ENCODE assay signal across 2 fruit fly cellular contexts in genomic region chr2L:7140089-7140488, dm6.
TF ChIP-seq lines count a peak whose summit lies in the region.

No protein-coding gene starts in this region.

- TF ChIP-seq CTCF in whole organism, embryonic (GFP tag; optimal IDR thresholded peaks at IDR 0.05; lab: Kevin White, UChicago), result no peak

TF ChIP-seq in whole organism, adult, 20 proteins besides CTCF, POLR2A, EP300 and RAD21:
- TF ChIP-seq CG1620 (GFP tag; optimal IDR thresholded peaks at IDR 0.05; lab: Kevin White, UChicago), result no peak
- TF ChIP-seq kay (GFP tag; lab: Kevin White, UChicago; ENCODE audit: borderline replicate concordance), result peak; percentile 2

TF ChIP-seq in whole organism, embryonic, 481 proteins besides CTCF, POLR2A, EP300 and RAD21:
- TF ChIP-seq CG8359 (GFP tag; optimal IDR thresholded peaks at IDR 0.05; lab: Kevin White, UChicago; ENCODE audit: borderline replicate concordance), result peak; percentile 99
- TF ChIP-seq Usf (GFP tag; optimal IDR thresholded peaks at IDR 0.05; lab: Kevin White, UChicago), result no peak

Comparison
In these comparisons a context has a peak if more than half of its experiments do, and no peak if none do; other contexts are left out.
1. Of the 1 proteins assayed by ChIP-seq in both whole organism, embryonic and whole organism, adult: peak only in whole organism, embryonic: none; only in whole organism, adult: kay; in both: none; in neither: 0.